Fruit fly (Drosophila melanogaster) whole organism, pupa: ENCODE measurements around the gene Elba3.

Experiments used
- CG10348 ChIP-seq: fragments of 200-800 bp; sonication (Bioruptor generic); IDR thresholded peaks from 2 replicates; pipeline ENCODE4 v1.3.6; 2022; ENCODE audit warnings: missing biosample characterization, missing genetic modification characterization
- CG12605 ChIP-seq: fragments of 200-800 bp; sonication (Bioruptor generic); IDR thresholded peaks from 2 replicates; pipeline ENCODE4 v1.3.6; 2022; ENCODE audit warnings: missing biosample characterization, missing genetic modification characterization
- CG13204 ChIP-seq: fragments of 200-800 bp; sonication (Bioruptor generic); optimal IDR thresholded peaks from 2 replicates; lab custom pipeline; 2018; ENCODE audit warnings: missing biosample characterization, mild to moderate bottlenecking, missing genetic modification characterization, moderate library complexity
- CG14655 ChIP-seq: fragments of 200-800 bp; sonication (Bioruptor generic); optimal IDR thresholded peaks from 3 replicates; lab custom pipeline; 2017; ENCODE audit warnings: mild to moderate bottlenecking, missing biosample characterization, missing genetic modification reagents, missing genetic modification characterization
- CG17806 ChIP-seq: fragments of 200-800 bp; sonication (Bioruptor generic); optimal IDR thresholded peaks from 2 replicates; lab custom pipeline; 2018; ENCODE audit warnings: missing biosample characterization, mild to moderate bottlenecking, missing genetic modification characterization, moderate library complexity
- CG32121 ChIP-seq: fragments of 200-800 bp; sonication (Bioruptor generic); IDR thresholded peaks from 2 replicates; pipeline ENCODE4 v1.3.6; 2022; ENCODE audit warnings: missing biosample characterization, missing genetic modification characterization
- CG8159 ChIP-seq: fragments of 200-800 bp; sonication (Bioruptor generic); optimal IDR thresholded peaks from 3 replicates; lab custom pipeline; 2018; ENCODE audit warnings: missing biosample characterization, mild to moderate bottlenecking, missing genetic modification characterization, moderate library complexity
- CG8301 ChIP-seq: fragments of 200-800 bp; sonication (Bioruptor generic); optimal IDR thresholded peaks from 2 replicates; lab custom pipeline; 2018; ENCODE audit warnings: missing biosample characterization, mild to moderate bottlenecking, missing genetic modification characterization
- D1 ChIP-seq: fragments of 200-800 bp; sonication (Bioruptor generic); optimal IDR thresholded peaks from 2 replicates; lab custom pipeline; 2018; ENCODE audit warnings: missing biosample characterization, mild to moderate bottlenecking, missing genetic modification characterization, moderate library complexity
- EcR ChIP-seq: fragments of 200-800 bp; sonication (Bioruptor generic); optimal IDR thresholded peaks from 3 replicates; lab custom pipeline; 2019; ENCODE audit warnings: missing biosample characterization, missing genetic modification characterization, mild to moderate bottlenecking, moderate library complexity, missing genetic modification reagents
- Ets98B ChIP-seq: fragments of 200-800 bp; sonication (Bioruptor generic); IDR thresholded peaks from 2 replicates; pipeline ENCODE4 v1.3.6; 2022; ENCODE audit warnings: missing biosample characterization, missing genetic modification characterization
- Pif1A ChIP-seq: fragments of 200-800 bp; sonication (Bioruptor generic); optimal IDR thresholded peaks from 3 replicates; lab custom pipeline; 2016; ENCODE audit warnings: missing biosample characterization, missing genetic modification characterization
- Pif1B ChIP-seq: fragments of 200-800 bp; sonication (Bioruptor generic); optimal IDR thresholded peaks from 3 replicates; lab custom pipeline; 2016; ENCODE audit warnings: missing biosample characterization, missing genetic modification characterization
- Snoo ChIP-seq: fragments of 200-800 bp; sonication (Bioruptor generic); optimal IDR thresholded peaks from 3 replicates; lab custom pipeline; 2017; ENCODE audit warnings: missing biosample characterization, mild to moderate bottlenecking, missing genetic modification characterization, inconsistent platforms

DNA sequence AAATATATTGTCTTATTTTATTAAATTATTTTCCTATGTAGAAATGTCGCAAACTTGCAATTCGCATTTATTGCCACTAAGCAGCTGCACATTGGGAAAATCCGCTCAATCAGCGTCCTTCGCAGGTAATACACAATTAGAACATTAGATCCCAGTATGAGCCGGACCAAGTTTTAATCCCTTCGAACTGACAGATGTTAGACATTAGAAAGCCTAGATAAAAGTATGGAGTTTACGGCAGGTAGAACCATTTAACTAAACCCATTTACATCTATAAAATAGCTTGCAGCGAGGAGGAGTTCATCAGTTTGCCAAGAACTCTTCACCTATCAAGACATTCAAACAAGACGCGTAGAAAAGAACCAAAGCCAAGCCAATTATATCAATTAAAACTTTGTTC, at the start of gene Elba3:
- TF ChIP-seq CG12605, result no peak
- no peak for TF ChIP-seq Snoo (tag; lab: Kevin White, UChicago)
- TF ChIP-seq Pif1A, result no peak
- no peak for TF ChIP-seq CG10348 (GFP tag; lab: Robert Waterston, UW)
- TF ChIP-seq CG8159 (tag; lab: Kevin White, UChicago), result no peak
- TF ChIP-seq Pif1B, result no peak
- no peak for TF ChIP-seq CG17806 (tag; lab: Kevin White, UChicago)
- no peak for TF ChIP-seq CG32121 (GFP tag; lab: Robert Waterston, UW)
- TF ChIP-seq CG14655 (GFP tag; lab: Kevin White, UChicago), result no peak
- TF ChIP-seq CG13204, result no peak
- no peak for TF ChIP-seq CG8301 (tag; lab: Kevin White, UChicago)
- no peak for TF ChIP-seq EcR (GFP tag; lab: Kevin White, UChicago)
- no peak for TF ChIP-seq Ets98B
- TF ChIP-seq D1, result no peak
